Worm (Caenorhabditis elegans): Measurements from ENCODE around the gene dhs-5.

DNA sequence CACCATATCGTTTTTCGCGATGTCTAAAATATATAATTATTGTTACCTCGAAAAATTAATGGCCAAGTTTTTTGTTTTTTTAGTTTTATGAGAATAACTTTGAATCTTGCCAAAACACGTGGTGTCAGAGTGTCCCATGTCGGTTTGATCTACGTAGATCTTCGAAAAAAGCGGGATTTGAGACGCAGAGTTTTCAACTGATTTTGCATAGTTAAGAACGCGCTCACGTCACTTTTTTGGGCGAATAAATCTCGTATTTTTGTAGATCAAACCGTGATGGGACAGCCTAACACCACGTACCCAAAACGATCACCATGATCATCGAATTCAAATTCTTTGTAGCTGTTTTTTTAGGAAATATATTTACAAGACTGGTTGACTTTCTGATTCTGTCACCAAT lies 43.9 kb downstream of the dhs-5 start:
- no peak for TF ChIP-seq dao-5 (tag; optimal IDR thresholded peaks at IDR 0.05)
- TF ChIP-seq him-1 (tag; optimal IDR thresholded peaks at IDR 0.05): no peak
